Fruit fly (Drosophila melanogaster): Measurements from ENCODE around the gene CG6144.
A peak's percentile ranks its signal among the peaks of the same experiment; 100 is the strongest.

Gene CG6144

dm6 chr2L:10522174-10522893 lies 33.8 kb downstream of the CG6144 start (continued):
- peak; percentile 28 for TF ChIP-seq Dek (tag; optimal IDR thresholded peaks at IDR 0.05)
- 0 out of 2 replicates have a peak, but pooled peaks have one; percentile 32 for TF ChIP-seq CG11085 (GFP tag; IDR thresholded peaks at IDR 0.05)
- peak; percentile 77 for TF ChIP-seq CG9727 (GFP tag; optimal IDR thresholded peaks at IDR 0.05)
- no peak for TF ChIP-seq CG16863 (GFP tag; optimal IDR thresholded peaks at IDR 0.05)
- TF ChIP-seq CG17186 (GFP tag; optimal IDR thresholded peaks at IDR 0.05) = no peak
- TF ChIP-seq CG12299 (tag; optimal IDR thresholded peaks at IDR 0.05) = no peak
- TF ChIP-seq ind (GFP tag; optimal IDR thresholded peaks at IDR 0.05) = peak; percentile 60
- no peak for TF ChIP-seq Hr39 (optimal IDR thresholded peaks at IDR 0.05)
- no peak for TF ChIP-seq bbx (GFP tag; IDR thresholded peaks at IDR 0.05; ENCODE audit: partially characterized antibody)
- TF ChIP-seq Ets97D (GFP tag; optimal IDR thresholded peaks at IDR 0.05) = no peak
- no peak for TF ChIP-seq CG16779 (GFP tag; IDR thresholded peaks at IDR 0.05)
- peak; percentile 67 for TF ChIP-seq Hr3 (GFP tag; optimal IDR thresholded peaks at IDR 0.05)
- TF ChIP-seq CG33557 (GFP tag; optimal IDR thresholded peaks at IDR 0.05) = no peak
- no peak for TF ChIP-seq vnd (GFP tag; IDR thresholded peaks at IDR 0.05; ENCODE audit: partially characterized antibody)
- peak; percentile 71; the same call in 2 of the 3 replicates for TF ChIP-seq tgo (GFP tag; IDR thresholded peaks at IDR 0.05)
- peak; percentile 43; the same call in 1 of the 2 replicates for TF ChIP-seq stc (GFP tag; IDR thresholded peaks at IDR 0.05)
- TF ChIP-seq Hr78 (GFP tag; optimal IDR thresholded peaks at IDR 0.05) = peak in 1 of 2 experiments; percentile 23
- peak; percentile 38; the same call in 1 of the 2 replicates for TF ChIP-seq CG14667 (GFP tag; IDR thresholded peaks at IDR 0.05)
- no peak for TF ChIP-seq CG13624 (GFP tag; optimal IDR thresholded peaks at IDR 0.05)
- peak; percentile 57 for TF ChIP-seq fd96Cb (tag; optimal IDR thresholded peaks at IDR 0.05)
- no peak for TF ChIP-seq Bteb2 (GFP tag; optimal IDR thresholded peaks at IDR 0.05)
- no peak for TF ChIP-seq kay (GFP tag; optimal IDR thresholded peaks at IDR 0.05)
- TF ChIP-seq az2 (GFP tag; optimal IDR thresholded peaks at IDR 0.05) = peak; percentile 48
- TF ChIP-seq TFAM (GFP tag; optimal IDR thresholded peaks at IDR 0.05) = no peak
- TF ChIP-seq cad (GFP tag; optimal IDR thresholded peaks at IDR 0.05) = no peak
- TF ChIP-seq twi (tag; optimal IDR thresholded peaks at IDR 0.05) = no peak
- TF ChIP-seq CG2199 (GFP tag; IDR thresholded peaks at IDR 0.05) = no peak
- peak; percentile 33 for TF ChIP-seq sqz (GFP tag; optimal IDR thresholded peaks at IDR 0.05)
- TF ChIP-seq CG6254 (GFP tag; optimal IDR thresholded peaks at IDR 0.05) = no peak
- peak; percentile 11 for TF ChIP-seq fd3F (GFP tag; optimal IDR thresholded peaks at IDR 0.05)
- no peak for TF ChIP-seq CG4854 (GFP tag; optimal IDR thresholded peaks at IDR 0.05)
- peak; percentile 51 for TF ChIP-seq CG2120 (GFP tag; optimal IDR thresholded peaks at IDR 0.05)
- peak; percentile 51 for TF ChIP-seq ATbp (GFP tag; optimal IDR thresholded peaks at IDR 0.05)
- no peak for TF ChIP-seq Side (GFP tag; optimal IDR thresholded peaks at IDR 0.05)
- no peak for TF ChIP-seq dan (GFP tag; IDR thresholded peaks at IDR 0.05)
- no peak for TF ChIP-seq dimm (GFP tag; IDR thresholded peaks at IDR 0.05)
- TF ChIP-seq Eip74EF (GFP tag; optimal IDR thresholded peaks at IDR 0.05) = peak in 1 of 2 experiments; percentile 53
- TF ChIP-seq CG4360 (GFP tag; IDR thresholded peaks at IDR 0.05) = no peak
- TF ChIP-seq Dad (GFP tag; optimal IDR thresholded peaks at IDR 0.05) = no peak
- TF ChIP-seq CG6272 (GFP tag; IDR thresholded peaks at IDR 0.05) = no peak
- TF ChIP-seq da (GFP tag; optimal IDR thresholded peaks at IDR 0.05) = no peak
- TF ChIP-seq CG8281 (tag; optimal IDR thresholded peaks at IDR 0.05) = peak; percentile 11
- TF ChIP-seq sim (GFP tag; IDR thresholded peaks at IDR 0.05) = no peak; the same call in 1 of the 2 replicates
- TF ChIP-seq aop (GFP tag; IDR thresholded peaks at IDR 0.05) = no peak
- TF ChIP-seq CG10654 (GFP tag; optimal IDR thresholded peaks at IDR 0.05) = peak; percentile 17
- peak; percentile 37 for TF ChIP-seq CG17829 (tag; optimal IDR thresholded peaks at IDR 0.05)
- TF ChIP-seq Max (GFP tag; optimal IDR thresholded peaks at IDR 0.05) = no peak
- TF ChIP-seq gcm2 (GFP tag; optimal IDR thresholded peaks at IDR 0.05) = no peak
- no peak for TF ChIP-seq CG18764 (GFP tag; optimal IDR thresholded peaks at IDR 0.05)
- TF ChIP-seq CG7963 (GFP tag; IDR thresholded peaks at IDR 0.05; ENCODE audit: partially characterized antibody) = no peak

Data from whole organism, embryonic.